Fruit fly (Drosophila melanogaster) whole organism, embryonic: ENCODE data around the gene chic.

ENCODE experiments used
- Atf6 ChIP-seq: fragments of 200-800 bp; sonication (Bioruptor generic); IDR thresholded peaks from 2 replicates; pipeline ENCODE4 v1.3.6; 2022; ENCODE audit warnings: missing biosample characterization, missing genetic modification characterization
- Awh ChIP-seq: fragments of 200-800 bp; sonication (Bioruptor generic); IDR thresholded peaks from 2 replicates; pipeline ENCODE4, ENCODE4 v1.3.6; 2022; ENCODE audit warnings: missing biosample characterization, missing genetic modification characterization
- BEAF-32 ChIP-seq: fragments of 200-800 bp; sonication (Bioruptor generic); optimal IDR thresholded peaks from 3 replicates; lab custom pipeline; 2017; ENCODE audit warnings: missing biosample characterization, missing genetic modification characterization, mild to moderate bottlenecking, moderate library complexity, missing genetic modification reagents
- BtbVII ChIP-seq: fragments of 200-800 bp; sonication (Bioruptor generic); optimal IDR thresholded peaks from 3 replicates; lab custom pipeline; 2017; ENCODE audit warnings: missing biosample characterization, mild to moderate bottlenecking, missing genetic modification characterization
- CG11085 ChIP-seq: fragments of 200-800 bp; sonication (Bioruptor generic); IDR thresholded peaks from 2 replicates; pipeline ENCODE4 v1.3.6; 2022; ENCODE audit warnings: missing biosample characterization, missing genetic modification characterization
- CG11093 ChIP-seq: fragments of 200-800 bp; sonication (Bioruptor generic); IDR thresholded peaks from 3 replicates; pipeline ENCODE4 v1.3.6; 2022; ENCODE audit warnings: missing biosample characterization, missing genetic modification characterization
- CG11456 ChIP-seq: fragments of 200-800 bp; sonication (Bioruptor generic); IDR thresholded peaks from 3 replicates; pipeline ENCODE4 v1.3.6; 2022; ENCODE audit warnings: missing biosample characterization, missing genetic modification characterization
- CG11504 ChIP-seq: fragments of 200-800 bp; sonication (Bioruptor generic); optimal IDR thresholded peaks from 3 replicates; lab custom pipeline; 2019; ENCODE audit warnings: missing biosample characterization, mild to moderate bottlenecking, missing genetic modification characterization, moderate library complexity
- CG12219 ChIP-seq: fragments of 200-800 bp; sonication (Bioruptor generic); optimal IDR thresholded peaks from 3 replicates; lab custom pipeline; 2018; ENCODE audit warnings: missing biosample characterization, mild to moderate bottlenecking, missing genetic modification characterization
- CG13775 ChIP-seq: fragments of 200-800 bp; sonication (Bioruptor generic); optimal IDR thresholded peaks from 3 replicates; lab custom pipeline; 2017; ENCODE audit warnings: missing biosample characterization, mild to moderate bottlenecking, missing genetic modification characterization
- CG14860 ChIP-seq: fragments of 200-800 bp; sonication (Bioruptor generic); IDR thresholded peaks from 3 replicates; pipeline ENCODE4 v1.3.6; 2022; ENCODE audit warnings: missing biosample characterization, missing genetic modification characterization; ENCODE audit not compliant: partially characterized antibody
- CG2199 ChIP-seq: fragments of 200-800 bp; sonication (Bioruptor generic); IDR thresholded peaks from 3 replicates; pipeline ENCODE4 v1.3.6; 2022; ENCODE audit warnings: missing biosample characterization, missing genetic modification characterization
- CG30431 ChIP-seq: fragments of 200-800 bp; sonication (Bioruptor generic); optimal IDR thresholded peaks from 2 replicates; lab custom pipeline; 2017; ENCODE audit warnings: missing biosample characterization, missing genetic modification characterization
- CG3407 ChIP-seq: fragments of 200-800 bp; sonication (Bioruptor generic); optimal IDR thresholded peaks from 2 replicates; lab custom pipeline; 2018; ENCODE audit warnings: missing biosample characterization, mild to moderate bottlenecking, missing genetic modification characterization
- CG4404 ChIP-seq: fragments of 200-800 bp; sonication (Bioruptor generic); IDR thresholded peaks from 2 replicates; pipeline ENCODE4 v1.3.6; 2022; ENCODE audit warnings: missing biosample characterization, missing genetic modification characterization
- CG4820 ChIP-seq: fragments of 200-800 bp; sonication (Bioruptor generic); optimal IDR thresholded peaks from 3 replicates; lab custom pipeline; 2016; ENCODE audit warnings: missing biosample characterization, missing genetic modification characterization
- CG6854 ChIP-seq: fragments of 200-800 bp; sonication (Bioruptor generic); optimal IDR thresholded peaks from 3 replicates; lab custom pipeline; 2017; ENCODE audit warnings: missing biosample characterization, mild to moderate bottlenecking, missing genetic modification characterization
- CG7372 ChIP-seq: fragments of 200-800 bp; sonication (Bioruptor generic); IDR thresholded peaks from 2 replicates; pipeline ENCODE4 v1.3.6; 2022; ENCODE audit warnings: missing biosample characterization, missing genetic modification characterization
- CG9876 ChIP-seq: fragments of 200-800 bp; sonication (Bioruptor generic); optimal IDR thresholded peaks from 2 replicates; lab custom pipeline; 2016; ENCODE audit warnings: missing biosample characterization, missing genetic modification characterization
- CkIIα-i1 ChIP-seq: fragments of 200-800 bp; sonication (Bioruptor generic); IDR thresholded peaks from 2 replicates; pipeline ENCODE4 v1.3.6; 2022; ENCODE audit warnings: missing biosample characterization, missing genetic modification characterization
- Dfd ChIP-seq, 2 experiments: fragments of >200 bp; optimal IDR thresholded peaks; 2 replicates each; lab custom pipeline; 2017; ENCODE audit warnings: missing biosample characterization in 2 of 2, missing genetic modification characterization in 2 of 2
- MBD-R2 ChIP-seq: fragments of 200-800 bp; sonication (Bioruptor generic); IDR thresholded peaks from 2 replicates; pipeline ENCODE4 v1.3.6; 2022; ENCODE audit warnings: missing biosample characterization, missing genetic modification characterization
- MESR4 ChIP-seq: fragments of 200-800 bp; sonication (Bioruptor generic); optimal IDR thresholded peaks from 2 replicates; lab custom pipeline; 2018; ENCODE audit warnings: missing biosample characterization, mild to moderate bottlenecking, missing genetic modification characterization, moderate library complexity
- MTF-1 ChIP-seq: fragments of 200-800 bp; sonication (Bioruptor generic); optimal IDR thresholded peaks from 2 replicates; lab custom pipeline; 2018; ENCODE audit warnings: missing biosample characterization, mild to moderate bottlenecking, missing genetic modification characterization, borderline replicate concordance
- Opbp ChIP-seq: fragments of 200-800 bp; sonication (Bioruptor generic); IDR thresholded peaks from 3 replicates; pipeline ENCODE4 v1.3.6; 2022; ENCODE audit warnings: missing biosample characterization, missing genetic modification characterization; ENCODE audit not compliant: partially characterized antibody
- Optix ChIP-seq: fragments of 200-800 bp; sonication (Bioruptor generic); IDR thresholded peaks from 3 replicates; pipeline ENCODE4 v1.3.6; 2022; ENCODE audit warnings: missing biosample characterization, missing genetic modification characterization
- Poxn ChIP-seq: fragments of 200-800 bp; sonication (Bioruptor generic); IDR thresholded peaks from 2 replicates; pipeline ENCODE4 v1.3.6; 2022; ENCODE audit warnings: missing biosample characterization, missing genetic modification characterization
- Scr ChIP-seq: fragments of 200-800 bp; sonication (Bioruptor generic); IDR thresholded peaks from 2 replicates; pipeline ENCODE4 v1.3.6; 2022; ENCODE audit warnings: missing biosample characterization, missing genetic modification characterization; ENCODE audit not compliant: partially characterized antibody
- Sry-β ChIP-seq: fragments of 200-800 bp; sonication (Bioruptor generic); optimal IDR thresholded peaks from 2 replicates; lab custom pipeline; 2018; ENCODE audit warnings: missing biosample characterization, mild to moderate bottlenecking, missing genetic modification characterization, moderate library complexity
- Ssrp ChIP-seq: fragments of 200-800 bp; sonication (Bioruptor generic); optimal IDR thresholded peaks from 2 replicates; lab custom pipeline; 2018; ENCODE audit warnings: missing biosample characterization, mild to moderate bottlenecking, missing genetic modification characterization, moderate library complexity
- Stat92E ChIP-seq, 3 experiments: fragments of >200 bp in 2 of 3; fragments of 200-800 bp in 1 of 3; sonication (Bioruptor generic) in 1 of 3; optimal IDR thresholded peaks; 2 replicates each; lab custom pipeline; 2017 to 2019; ENCODE audit warnings: missing biosample characterization in 3 of 3, missing genetic modification characterization in 3 of 3, mild to moderate bottlenecking in 1 of 3, moderate library complexity in 1 of 3
- Vsx1 ChIP-seq: fragments of 200-800 bp; sonication (Bioruptor generic); optimal IDR thresholded peaks from 2 replicates; lab custom pipeline; 2017; ENCODE audit warnings: missing biosample characterization, mild to moderate bottlenecking, missing genetic modification characterization, missing genetic modification reagents
- az2 ChIP-seq: fragments of 200-800 bp; sonication (Bioruptor generic); optimal IDR thresholded peaks from 3 replicates; lab custom pipeline; 2016; ENCODE audit warnings: missing biosample characterization, missing genetic modification characterization
- bowl ChIP-seq: fragments of 200-800 bp; sonication (Bioruptor generic); IDR thresholded peaks from 2 replicates; pipeline ENCODE4 v1.3.6; 2022; ENCODE audit warnings: missing biosample characterization, missing genetic modification characterization
- ci ChIP-seq: fragments of 200-800 bp; sonication (Bioruptor generic); IDR thresholded peaks from 3 replicates; pipeline ENCODE4 v1.3.6; 2022; ENCODE audit warnings: missing biosample characterization, missing genetic modification characterization
- dm ChIP-seq: fragments of 200-800 bp; sonication (Bioruptor generic); optimal IDR thresholded peaks from 3 replicates; lab custom pipeline; 2016; ENCODE audit warnings: missing biosample characterization, missing genetic modification characterization
- exex ChIP-seq: fragments of 200-800 bp; sonication (Bioruptor generic); optimal IDR thresholded peaks from 4 replicates; lab custom pipeline; 2018; ENCODE audit warnings: missing biosample characterization, mild to moderate bottlenecking, missing genetic modification characterization, moderate library complexity
- gfzf ChIP-seq: fragments of 200-800 bp; sonication (Bioruptor generic); optimal IDR thresholded peaks from 2 replicates; lab custom pipeline; 2016; ENCODE audit warnings: missing biosample characterization, mild to moderate bottlenecking, missing genetic modification characterization, moderate library complexity
- ham ChIP-seq: fragments of 200-800 bp; sonication (Bioruptor generic); IDR thresholded peaks from 2 replicates; pipeline ENCODE4 v1.3.6; 2022; ENCODE audit warnings: missing biosample characterization, missing genetic modification characterization
- lola ChIP-seq, 3 experiments: fragments of >200 bp in 2 of 3; fragments of 200-800 bp in 1 of 3; sonication (Bioruptor generic) in 1 of 3; optimal IDR thresholded peaks; 2 replicates each; lab custom pipeline; 2017 to 2019; ENCODE audit warnings: missing biosample characterization in 3 of 3, missing genetic modification characterization in 3 of 3, mild to moderate bottlenecking in 1 of 3, moderate library complexity in 1 of 3
- org-1 ChIP-seq: fragments of 200-800 bp; sonication (Bioruptor generic); optimal IDR thresholded peaks from 2 replicates; lab custom pipeline; 2017; ENCODE audit warnings: missing biosample characterization, missing genetic modification characterization
- otp ChIP-seq: fragments of 200-800 bp; sonication (Bioruptor generic); IDR thresholded peaks from 3 replicates; pipeline ENCODE4, ENCODE4 v1.3.6; 2022; ENCODE audit warnings: missing biosample characterization, missing genetic modification characterization
- pb ChIP-seq: fragments of 200-800 bp; sonication (Bioruptor generic); optimal IDR thresholded peaks from 3 replicates; lab custom pipeline; 2016; ENCODE audit warnings: missing biosample characterization, missing genetic modification characterization
- pfk ChIP-seq: fragments of 200-800 bp; sonication (Bioruptor generic); optimal IDR thresholded peaks from 2 replicates; lab custom pipeline; 2018; ENCODE audit warnings: missing biosample characterization, mild to moderate bottlenecking, missing genetic modification characterization, moderate library complexity
- pzg ChIP-seq: fragments of 200-800 bp; sonication (Bioruptor generic); optimal IDR thresholded peaks from 3 replicates; lab custom pipeline; 2018; ENCODE audit warnings: missing biosample characterization, mild to moderate bottlenecking, missing genetic modification characterization, moderate library complexity
- run ChIP-seq: fragments of 200-800 bp; sonication (Bioruptor generic); optimal IDR thresholded peaks from 3 replicates; lab custom pipeline; 2018; ENCODE audit warnings: missing biosample characterization, mild to moderate bottlenecking, missing genetic modification characterization
- scrt ChIP-seq: fragments of 200-800 bp; sonication (Bioruptor generic); optimal IDR thresholded peaks from 2 replicates; lab custom pipeline; 2018; ENCODE audit warnings: missing biosample characterization, mild to moderate bottlenecking, missing genetic modification characterization, moderate library complexity
- sens-2 ChIP-seq: fragments of 200-800 bp; sonication (Bioruptor generic); IDR thresholded peaks from 2 replicates; pipeline ENCODE4 v1.3.6; 2022; ENCODE audit warnings: missing biosample characterization, missing genetic modification characterization
- wdn ChIP-seq: fragments of 200-800 bp; sonication (Bioruptor generic); IDR thresholded peaks from 2 replicates; pipeline ENCODE4 v1.3.6; 2022; ENCODE audit warnings: missing biosample characterization, missing genetic modification characterization

Gene chic

dm6 chr2L:6019352-6020131, 38.7 kb upstream of the chic start, which contains the start of gene H2.0 (continued):
- 0 out of 3 replicates have a peak, but pooled peaks have one; percentile 16 for TF ChIP-seq Optix
- peak; percentile 40; the same call in 1 of the 3 replicates for TF ChIP-seq ci (GFP tag; lab: Robert Waterston, UW)
- peak; percentile 39 for TF ChIP-seq org-1
- peak; percentile 30 for TF ChIP-seq CG4820 (GFP tag; lab: Kevin White, UChicago)
- no peak for TF ChIP-seq BEAF-32 (GFP tag; lab: Kevin White, UChicago)
- TF ChIP-seq CG6854 (GFP tag; lab: Kevin White, UChicago): no peak
- TF ChIP-seq gfzf (GFP tag; lab: Kevin White, UChicago): no peak
- TF ChIP-seq Dfd (GFP tag; optimal IDR thresholded peaks at IDR 0.05; lab: Kevin White, UChicago): no peak
- TF ChIP-seq wdn (GFP tag; lab: Robert Waterston, UW): no peak
- no peak for TF ChIP-seq CG9876 (GFP tag; lab: Kevin White, UChicago)
- peak; percentile 21 for TF ChIP-seq CG3407
- TF ChIP-seq MBD-R2 (GFP tag; lab: Robert Waterston, UW): no peak
- TF ChIP-seq dm (GFP tag; lab: Kevin White, UChicago): peak; percentile 5
- 0 out of 3 replicates have a peak, but pooled peaks have one; percentile 49 for TF ChIP-seq otp (GFP tag; lab: Robert Waterston, UW)
- TF ChIP-seq CG30431 (GFP tag; lab: Kevin White, UChicago): no peak
- TF ChIP-seq Awh: peak; percentile 53
- TF ChIP-seq CG11085: no peak
- no peak for TF ChIP-seq CG12219 (GFP tag; lab: Kevin White, UChicago)
- TF ChIP-seq bowl (GFP tag; lab: Robert Waterston, UW): no peak
- TF ChIP-seq Scr: no peak
- TF ChIP-seq Sry-β (GFP tag; lab: Kevin White, UChicago): no peak
- no peak for TF ChIP-seq Poxn
- TF ChIP-seq Atf6 (GFP tag; lab: Robert Waterston, UW): no peak
- TF ChIP-seq pzg (GFP tag; lab: Kevin White, UChicago): no peak
- no peak for TF ChIP-seq ham (GFP tag; lab: Robert Waterston, UW)
- peak; percentile 25 for TF ChIP-seq CG13775 (GFP tag; lab: Kevin White, UChicago)
- no peak for TF ChIP-seq run (tag; lab: Kevin White, UChicago)
- no peak for TF ChIP-seq MTF-1 (GFP tag; lab: Kevin White, UChicago)
- no peak for TF ChIP-seq CG11093 (GFP tag; lab: Robert Waterston, UW)
- no peak for TF ChIP-seq BtbVII (GFP tag; lab: Kevin White, UChicago)
- TF ChIP-seq Stat92E (GFP tag; optimal IDR thresholded peaks at IDR 0.05; lab: Kevin White, UChicago): no peak
- no peak for TF ChIP-seq exex
- no peak for TF ChIP-seq scrt (GFP tag; lab: Kevin White, UChicago)
- no peak for TF ChIP-seq CG14860 (GFP tag; lab: Robert Waterston, UW)
- TF ChIP-seq CG11456 (GFP tag; lab: Robert Waterston, UW): 0 out of 3 replicates have a peak, but pooled peaks have one; percentile 34
- TF ChIP-seq lola (GFP tag; optimal IDR thresholded peaks at IDR 0.05; lab: Kevin White, UChicago): peak in 1 of 3 experiments; percentile 65
- TF ChIP-seq CG2199 (GFP tag; lab: Robert Waterston, UW): no peak
- no peak for TF ChIP-seq pb (GFP tag; lab: Kevin White, UChicago)
- TF ChIP-seq CG7372: no peak
- no peak for TF ChIP-seq Ssrp (tag; lab: Kevin White, UChicago)
- no peak for TF ChIP-seq sens-2 (GFP tag; lab: Robert Waterston, UW)
- TF ChIP-seq pfk (GFP tag; lab: Kevin White, UChicago): no peak
- TF ChIP-seq CG4404: peak; percentile 60
- peak; percentile 50 for TF ChIP-seq Vsx1 (GFP tag; lab: Kevin White, UChicago)
- no peak for TF ChIP-seq CkIIα-i1 (GFP tag; lab: Robert Waterston, UW)
- no peak for TF ChIP-seq MESR4 (GFP tag; lab: Kevin White, UChicago)
- peak; percentile 27 for TF ChIP-seq az2
- TF ChIP-seq CG11504 (tag; lab: Kevin White, UChicago): no peak
- no peak for TF ChIP-seq Opbp (GFP tag; lab: Robert Waterston, UW)
